Worm (Caenorhabditis elegans): ENCODE results near the gene his-8.

DNA sequence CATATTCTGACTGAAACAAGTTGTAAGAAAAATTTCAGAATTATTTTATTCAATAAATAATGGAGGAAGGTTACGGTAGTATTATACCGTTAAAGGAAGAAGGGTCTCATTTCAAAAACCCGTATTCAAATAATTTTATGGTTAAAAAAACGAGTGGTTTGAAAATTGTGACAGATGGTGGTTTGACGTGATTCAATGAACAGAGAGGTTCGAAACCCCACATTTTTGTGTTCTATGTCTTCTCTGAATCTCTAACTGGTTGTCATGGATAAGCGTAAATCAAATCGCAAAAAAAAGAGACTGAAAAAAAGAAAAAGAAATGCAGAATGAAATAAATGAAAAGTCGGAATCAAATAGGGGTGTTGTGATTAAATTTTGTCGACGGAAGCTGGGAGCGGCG, 25.6 kb downstream of the his-8 start, which contains the start of gene ZK994.6:
- no peak for TF ChIP-seq ceh-79 (tag; optimal IDR thresholded peaks at IDR 0.05)
- TF ChIP-seq Y67H2A.10 (GFP tag; conservative IDR thresholded peaks at IDR 0.05) = no peak
- TF ChIP-seq ama-1 (optimal IDR thresholded peaks at IDR 0.05) = no peak
- no peak for TF ChIP-seq ama-1 (GFP tag; optimal IDR thresholded peaks at IDR 0.05)
- no peak for TF ChIP-seq lsy-27 (tag; optimal IDR thresholded peaks at IDR 0.05; ENCODE audit: borderline replicate concordance, insufficient read depth)
- no peak for TF ChIP-seq F39B2.1 (GFP tag; IDR thresholded peaks at IDR 0.05)
- no peak for TF ChIP-seq cebp-2 (GFP tag; IDR thresholded peaks at IDR 0.05)
- no peak for TF ChIP-seq C06A6.2 (GFP tag; conservative IDR thresholded peaks at IDR 0.05)
- TF ChIP-seq him-1 (tag; optimal IDR thresholded peaks at IDR 0.05) = no peak
- no peak for TF ChIP-seq bed-1 (GFP tag; IDR thresholded peaks at IDR 0.05)
- TF ChIP-seq unc-130 (GFP tag; optimal IDR thresholded peaks at IDR 0.05) = no peak
- no peak for TF ChIP-seq ceh-58 (GFP tag; IDR thresholded peaks at IDR 0.05)

Measured in whole organism, young adult.